Fruit fly (Drosophila melanogaster) whole organism, prepupa: Measurements from ENCODE around the gene T48.

Experiments used
- Blimp-1 ChIP-seq: fragments of 200-800 bp; sonication (Bioruptor generic); optimal IDR thresholded peaks from 3 replicates; lab custom pipeline; 2017; ENCODE audit warnings: missing biosample characterization, missing genetic modification characterization, mild to moderate bottlenecking, moderate library complexity, missing genetic modification reagents
- CG10631 ChIP-seq: fragments of 200-800 bp; sonication (Bioruptor generic); optimal IDR thresholded peaks from 2 replicates; lab custom pipeline; 2016; ENCODE audit warnings: missing biosample characterization, missing genetic modification characterization
- CG10669 ChIP-seq: fragments of 200-800 bp; sonication (Bioruptor generic); optimal IDR thresholded peaks from 3 replicates; lab custom pipeline; 2018; ENCODE audit warnings: missing biosample characterization, mild to moderate bottlenecking, missing genetic modification characterization, moderate library complexity
- CG11762 ChIP-seq: fragments of 200-800 bp; sonication (Bioruptor generic); optimal IDR thresholded peaks from 3 replicates; lab custom pipeline; 2016; ENCODE audit warnings: missing biosample characterization, missing genetic modification characterization; ENCODE audit not compliant: insufficient read depth
- CG11902 ChIP-seq: fragments of 200-800 bp; sonication (Bioruptor generic); optimal IDR thresholded peaks from 3 replicates; lab custom pipeline; 2016; ENCODE audit warnings: missing biosample characterization, missing genetic modification characterization
- CG15336 ChIP-seq: fragments of 200-800 bp; sonication (Bioruptor generic); IDR thresholded peaks from 2 replicates; pipeline ENCODE4 v1.3.6; 2022; ENCODE audit warnings: missing biosample characterization, missing genetic modification characterization
- CG1621 ChIP-seq: fragments of 200-800 bp; sonication (Bioruptor generic); optimal IDR thresholded peaks from 3 replicates; lab custom pipeline; 2018; ENCODE audit warnings: missing biosample characterization, mild to moderate bottlenecking, missing genetic modification characterization
- CG16779 ChIP-seq: fragments of 200-800 bp; sonication (Bioruptor generic); optimal IDR thresholded peaks from 3 replicates; lab custom pipeline; 2017; ENCODE audit warnings: missing biosample characterization, mild to moderate bottlenecking, missing genetic modification characterization
- CG3032 ChIP-seq: fragments of 200-800 bp; optimal IDR thresholded peaks from 2 replicates; lab custom pipeline; 2019; ENCODE audit warnings: missing biosample characterization, mild to moderate bottlenecking, missing genetic modification characterization, moderate library complexity
- CG31627 ChIP-seq: fragments of 200-800 bp; sonication (Bioruptor generic); optimal IDR thresholded peaks from 3 replicates; lab custom pipeline; 2016; ENCODE audit warnings: missing biosample characterization, missing genetic modification characterization
- CG3919 ChIP-seq: fragments of 200-800 bp; sonication (Bioruptor generic); optimal IDR thresholded peaks from 3 replicates; lab custom pipeline; 2016; ENCODE audit warnings: missing biosample characterization, missing genetic modification characterization
- CG4318 ChIP-seq: fragments of 200-800 bp; sonication (Bioruptor generic); optimal IDR thresholded peaks from 3 replicates; lab custom pipeline; 2017; ENCODE audit warnings: missing biosample characterization, mild to moderate bottlenecking, missing genetic modification characterization
- CG6163 ChIP-seq: fragments of 200-800 bp; sonication (Bioruptor generic); IDR thresholded peaks from 3 replicates; pipeline ENCODE4 v1.3.6; 2022; ENCODE audit warnings: missing biosample characterization, missing genetic modification characterization
- CG6808 ChIP-seq: fragments of 200-800 bp; sonication (Bioruptor generic); optimal IDR thresholded peaks from 3 replicates; lab custom pipeline; 2017; ENCODE audit warnings: missing biosample characterization, missing genetic modification characterization, mild to moderate bottlenecking, moderate library complexity, missing genetic modification reagents
- CG6854 ChIP-seq: fragments of 200-800 bp; sonication (Bioruptor generic); optimal IDR thresholded peaks from 2 replicates; lab custom pipeline; 2017; ENCODE audit warnings: missing biosample characterization, mild to moderate bottlenecking, missing genetic modification characterization
- CG7368 ChIP-seq: fragments of 200-800 bp; sonication (Bioruptor generic); optimal IDR thresholded peaks from 3 replicates; lab custom pipeline; 2016; ENCODE audit warnings: missing biosample characterization, missing genetic modification characterization
- CG8119 ChIP-seq: fragments of 200-800 bp; sonication (Bioruptor generic); IDR thresholded peaks from 3 replicates; pipeline ENCODE4 v1.3.6; 2022; ENCODE audit warnings: missing biosample characterization, missing genetic modification characterization
- CG8319 ChIP-seq: fragments of 200-800 bp; sonication (Bioruptor generic); optimal IDR thresholded peaks from 3 replicates; lab custom pipeline; 2016; ENCODE audit warnings: missing biosample characterization, missing genetic modification characterization
- CG8632 ChIP-seq: fragments of 200-800 bp; sonication (Bioruptor generic); optimal IDR thresholded peaks from 3 replicates; lab custom pipeline; 2016; ENCODE audit warnings: missing biosample characterization, missing genetic modification characterization
- CG9139 ChIP-seq: fragments of 200-800 bp; sonication (Bioruptor generic); optimal IDR thresholded peaks from 3 replicates; lab custom pipeline; 2017; ENCODE audit warnings: missing biosample characterization, mild to moderate bottlenecking, missing genetic modification characterization
- Eip78C ChIP-seq: fragments of 200-800 bp; sonication (Bioruptor generic); peaks from one replicate; lab custom pipeline; 2016; ENCODE audit warnings: missing biosample characterization, missing genetic modification characterization
- Ets21C ChIP-seq: fragments of 200-800 bp; sonication (Bioruptor generic); optimal IDR thresholded peaks from 3 replicates; lab custom pipeline; 2016; ENCODE audit warnings: missing biosample characterization, missing genetic modification characterization
- Ets96B ChIP-seq: fragments of 200-800 bp; optimal IDR thresholded peaks from 2 replicates; lab custom pipeline; 2019; ENCODE audit warnings: missing biosample characterization, mild to moderate bottlenecking, missing genetic modification characterization, moderate library complexity
- Gug ChIP-seq: fragments of 200-800 bp; sonication (Bioruptor generic); IDR thresholded peaks from 2 replicates; pipeline ENCODE4 v1.3.6; 2022; ENCODE audit warnings: missing biosample characterization, missing genetic modification characterization
- Hr38 ChIP-seq: sonication (Bioruptor generic); optimal IDR thresholded peaks from 2 replicates; lab custom pipeline; 2016; ENCODE audit warnings: missing biosample characterization, missing genetic modification characterization
- Hr39 ChIP-seq: fragments of 200-800 bp; sonication (Bioruptor generic); optimal IDR thresholded peaks from 2 replicates; lab custom pipeline; 2016; ENCODE audit warnings: missing biosample characterization, missing genetic modification characterization
- Hr4 ChIP-seq: fragments of 200-800 bp; sonication (Bioruptor generic); optimal IDR thresholded peaks from 3 replicates; lab custom pipeline; 2016; ENCODE audit warnings: missing biosample characterization, missing genetic modification characterization
- Met ChIP-seq: fragments of 200-800 bp; sonication (Bioruptor generic); optimal IDR thresholded peaks from 3 replicates; lab custom pipeline; 2016; ENCODE audit warnings: missing biosample characterization, missing genetic modification characterization
- OdsH ChIP-seq: fragments of 200-800 bp; sonication (Bioruptor generic); optimal IDR thresholded peaks from 3 replicates; lab custom pipeline; 2016; ENCODE audit warnings: missing biosample characterization, missing genetic modification characterization
- Smox ChIP-seq: fragments of 200-800 bp; sonication (Bioruptor generic); optimal IDR thresholded peaks from 3 replicates; lab custom pipeline; 2016; ENCODE audit warnings: missing biosample characterization, missing genetic modification characterization
- Sox102F ChIP-seq: fragments of 200-800 bp; sonication (Bioruptor generic); optimal IDR thresholded peaks from 2 replicates; lab custom pipeline; 2016; ENCODE audit warnings: missing biosample characterization, mild to moderate bottlenecking, missing genetic modification characterization
- Sox14 ChIP-seq: fragments of 200-800 bp; sonication (Bioruptor generic); optimal IDR thresholded peaks from 3 replicates; lab custom pipeline; 2016; ENCODE audit warnings: missing biosample characterization, missing genetic modification characterization
- achi ChIP-seq: fragments of 200-800 bp; sonication (Bioruptor generic); optimal IDR thresholded peaks from 3 replicates; lab custom pipeline; 2016; ENCODE audit warnings: missing biosample characterization, missing genetic modification characterization
- acj6 ChIP-seq: fragments of 200-800 bp; sonication (Bioruptor generic); optimal IDR thresholded peaks from 3 replicates; lab custom pipeline; 2016; ENCODE audit warnings: missing biosample characterization, missing genetic modification characterization
- cyc ChIP-seq: fragments of 200-800 bp; sonication (Bioruptor generic); optimal IDR thresholded peaks from 3 replicates; lab custom pipeline; 2016; ENCODE audit warnings: missing biosample characterization, missing genetic modification characterization
- dac ChIP-seq: fragments of 200-800 bp; sonication (Bioruptor generic); optimal IDR thresholded peaks from 2 replicates; lab custom pipeline; 2017; ENCODE audit warnings: missing biosample characterization, mild to moderate bottlenecking, missing genetic modification characterization
- dsx ChIP-seq: fragments of 200-800 bp; optimal IDR thresholded peaks from 3 replicates; lab custom pipeline; 2019; ENCODE audit warnings: missing biosample characterization, mild to moderate bottlenecking, missing genetic modification characterization, moderate library complexity; ENCODE audit not compliant: poor library complexity, severe bottlenecking
- esn ChIP-seq: fragments of 200-800 bp; sonication (Bioruptor generic); optimal IDR thresholded peaks from 2 replicates; lab custom pipeline; 2016; ENCODE audit warnings: missing biosample characterization, mild to moderate bottlenecking, missing genetic modification characterization, moderate library complexity
- fd59A ChIP-seq: fragments of 200-800 bp; sonication (Bioruptor generic); optimal IDR thresholded peaks from 2 replicates; lab custom pipeline; 2017; ENCODE audit warnings: missing biosample characterization, mild to moderate bottlenecking, missing genetic modification characterization, missing genetic modification reagents
- fd85E ChIP-seq: fragments of 200-800 bp; sonication (Bioruptor generic); optimal IDR thresholded peaks from 3 replicates; lab custom pipeline; 2016; ENCODE audit warnings: missing biosample characterization, missing genetic modification characterization
- fkh ChIP-seq: fragments of 200-800 bp; sonication (Bioruptor generic); optimal IDR thresholded peaks from 3 replicates; lab custom pipeline; 2017; ENCODE audit warnings: missing biosample characterization, mild to moderate bottlenecking, missing genetic modification characterization, moderate library complexity
- lz ChIP-seq: fragments of 200-800 bp; sonication (Bioruptor generic); optimal IDR thresholded peaks from 3 replicates; lab custom pipeline; 2016; ENCODE audit warnings: missing biosample characterization, missing genetic modification characterization
- net ChIP-seq: fragments of 200-800 bp; sonication (Bioruptor generic); optimal IDR thresholded peaks from 3 replicates; lab custom pipeline; 2016; ENCODE audit warnings: missing biosample characterization, missing genetic modification characterization
- spab ChIP-seq: fragments of 200-800 bp; sonication (Bioruptor generic); optimal IDR thresholded peaks from 2 replicates; lab custom pipeline; 2017; ENCODE audit warnings: missing biosample characterization, mild to moderate bottlenecking, missing genetic modification characterization, missing genetic modification reagents
- ss ChIP-seq, 2 experiments: fragments of 200-800 bp; sonication (Bioruptor generic); optimal IDR thresholded peaks; 2 replicates in 1 of 2; 3 replicates in 1 of 2; lab custom pipeline; 2017 to 2018; ENCODE audit warnings: mild to moderate bottlenecking in 2 of 2, missing biosample characterization in 2 of 2, missing genetic modification characterization in 2 of 2, moderate library complexity in 1 of 2
- svp ChIP-seq: fragments of 200-800 bp; sonication (Bioruptor generic); peaks from one replicate; lab custom pipeline; 2016; ENCODE audit warnings: missing biosample characterization, missing genetic modification characterization
- vri ChIP-seq: fragments of 200-800 bp; sonication (Bioruptor generic); optimal IDR thresholded peaks from 3 replicates; lab custom pipeline; 2016; ENCODE audit warnings: missing biosample characterization, mild to moderate bottlenecking, missing genetic modification characterization

Gene T48

dm6 chr3R:26890088-26890487, 8.6 kb downstream of the T48 start (continued):
- TF ChIP-seq acj6 (GFP tag; lab: Kevin White, UChicago) (peak; percentile 15), Met (GFP tag; lab: Kevin White, UChicago) (peak; percentile 22), cyc (GFP tag; lab: Kevin White, UChicago) (peak; percentile 1)

dm6 chr3R:26890499-26890898, 9.0 kb downstream of the T48 start:
- TF ChIP-seq Gug (GFP tag; lab: Robert Waterston, UW) (0 out of 2 replicates have a peak, but pooled peaks have one; percentile 1), achi (no peak), CG8119 (GFP tag; lab: Robert Waterston, UW) (0 out of 3 replicates have a peak, but pooled peaks have one; percentile 9)

dm6 chr3R:26892764-26893163, 11.2 kb downstream of the T48 start:
- TF ChIP-seq Sox102F (GFP tag; lab: Kevin White, UChicago), result peak; percentile 67
- peak; percentile 36 for TF ChIP-seq Ets21C (GFP tag; lab: Kevin White, UChicago)
- TF ChIP-seq fd59A, result peak; percentile 54
- TF ChIP-seq acj6 (GFP tag; lab: Kevin White, UChicago), result peak; percentile 53
- TF ChIP-seq CG11902 (GFP tag; lab: Kevin White, UChicago), result no peak
- peak; percentile 4 for TF ChIP-seq CG10669 (GFP tag; lab: Kevin White, UChicago)
- no peak for TF ChIP-seq fd85E (GFP tag; lab: Kevin White, UChicago)
- TF ChIP-seq CG3919, result no peak
- peak; percentile 62 for TF ChIP-seq net (GFP tag; lab: Kevin White, UChicago)
- peak; percentile 11 for TF ChIP-seq achi
- no peak for TF ChIP-seq spab (GFP tag; lab: Kevin White, UChicago)
- peak; percentile 46 for TF ChIP-seq Smox (GFP tag; lab: Kevin White, UChicago)
- TF ChIP-seq CG8632 (GFP tag; lab: Kevin White, UChicago), result peak; percentile 51
- no peak for TF ChIP-seq Blimp-1 (GFP tag; lab: Kevin White, UChicago)
- no peak for TF ChIP-seq cyc (GFP tag; lab: Kevin White, UChicago)
- peak; percentile 74 for TF ChIP-seq Hr39
- peak; percentile 20 for TF ChIP-seq CG9139 (GFP tag; lab: Kevin White, UChicago)
- no peak for TF ChIP-seq CG6808
- TF ChIP-seq dac (GFP tag; lab: Kevin White, UChicago), result no peak
- peak in 1 of 2 experiments; percentile 16 for TF ChIP-seq ss (GFP tag; optimal IDR thresholded peaks at IDR 0.05; lab: Kevin White, UChicago)
- TF ChIP-seq esn (GFP tag; lab: Kevin White, UChicago), result peak; percentile 63
- no peak for TF ChIP-seq CG7368 (GFP tag; lab: Kevin White, UChicago)
- TF ChIP-seq OdsH (GFP tag; lab: Kevin White, UChicago), result peak; percentile 61
- peak; percentile 59 for TF ChIP-seq CG10631 (GFP tag; lab: Kevin White, UChicago)
- TF ChIP-seq CG16779, result no peak
- TF ChIP-seq fkh (GFP tag; lab: Kevin White, UChicago), result peak; percentile 10
- peak; percentile 66 for TF ChIP-seq Sox14 (GFP tag; lab: Kevin White, UChicago)
- peak; percentile 60 for TF ChIP-seq CG1621 (tag; lab: Kevin White, UChicago)
- TF ChIP-seq vri (GFP tag; lab: Kevin White, UChicago), result peak; percentile 35
- peak; percentile 57 for TF ChIP-seq Hr4 (GFP tag; lab: Kevin White, UChicago)
- TF ChIP-seq CG6854 (GFP tag; lab: Kevin White, UChicago), result peak; percentile 9
- TF ChIP-seq Hr38 (GFP tag; lab: Kevin White, UChicago), result no peak
- TF ChIP-seq CG6163 (GFP tag; lab: Robert Waterston, UW), result peak; percentile 61; the same call in 2 of the 3 replicates
- TF ChIP-seq CG11762, result no peak
- peak; percentile 42 for TF ChIP-seq dsx (GFP tag; lab: Kevin White, UChicago)
- peak; percentile 74 for TF ChIP-seq svp (GFP tag; lab: Kevin White, UChicago)
- TF ChIP-seq CG3032, result peak; percentile 46
- TF ChIP-seq Ets96B (tag; lab: Kevin White, UChicago), result peak; percentile 56
- TF ChIP-seq Eip78C (GFP tag; lab: Kevin White, UChicago), result peak; percentile 92
- peak; percentile 70 for TF ChIP-seq CG31627 (GFP tag; lab: Kevin White, UChicago)
- peak; percentile 25 for TF ChIP-seq CG4318 (GFP tag; lab: Kevin White, UChicago)
- TF ChIP-seq CG8319 (GFP tag; lab: Kevin White, UChicago), result no peak
- TF ChIP-seq Gug (GFP tag; lab: Robert Waterston, UW), result no peak
- peak; percentile 72 for TF ChIP-seq CG15336 (GFP tag; lab: Robert Waterston, UW)
- TF ChIP-seq Met (GFP tag; lab: Kevin White, UChicago), result peak; percentile 54
- TF ChIP-seq lz, result peak; percentile 60
